Fruit fly (Drosophila melanogaster) whole organism, adult: ENCODE results near the gene CCAP.

Experiments
- CG11617 ChIP-seq: fragments of 200-800 bp; sonication (Bioruptor generic); optimal IDR thresholded peaks from 2 replicates; lab custom pipeline; 2017; ENCODE audit warnings: mild to moderate bottlenecking, missing biosample characterization, missing genetic modification reagents, missing genetic modification characterization
- CG12768 ChIP-seq: fragments of 200-800 bp; sonication (Bioruptor generic); optimal IDR thresholded peaks from 2 replicates; lab custom pipeline; 2017; ENCODE audit warnings: missing biosample characterization, missing genetic modification characterization, mild to moderate bottlenecking, moderate library complexity, missing genetic modification reagents
- CG14711 ChIP-seq: fragments of 200-800 bp; sonication (Bioruptor generic); optimal IDR thresholded peaks from 2 replicates; lab custom pipeline; 2018; ENCODE audit warnings: missing biosample characterization, mild to moderate bottlenecking, missing genetic modification characterization, moderate library complexity
- CG1620 ChIP-seq: fragments of 200-800 bp; sonication (Bioruptor generic); optimal IDR thresholded peaks from 2 replicates; lab custom pipeline; 2016; ENCODE audit warnings: missing biosample characterization, missing genetic modification characterization
- CG33017 ChIP-seq: fragments of 200-800 bp; sonication (Bioruptor generic); optimal IDR thresholded peaks from 2 replicates; lab custom pipeline; 2018; ENCODE audit warnings: missing biosample characterization, mild to moderate bottlenecking, missing genetic modification characterization, moderate library complexity
- CG5204 ChIP-seq: fragments of 200-800 bp; sonication (Bioruptor generic); optimal IDR thresholded peaks from 2 replicates; lab custom pipeline; 2016; ENCODE audit warnings: missing biosample characterization, missing genetic modification characterization
- CG7045 ChIP-seq: fragments of 200-800 bp; sonication (Bioruptor generic); optimal IDR thresholded peaks from 2 replicates; lab custom pipeline; 2017; ENCODE audit warnings: missing biosample characterization, mild to moderate bottlenecking, missing genetic modification characterization
- CG7101 ChIP-seq: fragments of 200-800 bp; sonication (Bioruptor generic); optimal IDR thresholded peaks from 2 replicates; lab custom pipeline; 2018; ENCODE audit warnings: missing biosample characterization, mild to moderate bottlenecking, missing genetic modification characterization, moderate library complexity
- Clk ChIP-seq: fragments of 200-800 bp; sonication (Bioruptor generic); optimal IDR thresholded peaks from 2 replicates; lab custom pipeline; 2017; ENCODE audit warnings: missing biosample characterization, missing genetic modification characterization
- Crg-1 ChIP-seq: fragments of 200-800 bp; sonication (Bioruptor generic); optimal IDR thresholded peaks from 2 replicates; lab custom pipeline; 2016; ENCODE audit warnings: missing biosample characterization, missing genetic modification characterization
- Hr96 ChIP-seq: fragments of 200-800 bp; sonication (Bioruptor generic); optimal IDR thresholded peaks from 2 replicates; lab custom pipeline; 2016; ENCODE audit warnings: missing biosample characterization, missing genetic modification characterization
- Mnt ChIP-seq: fragments of 200-800 bp; sonication (Bioruptor generic); optimal IDR thresholded peaks from 2 replicates; lab custom pipeline; 2016; ENCODE audit warnings: missing biosample characterization, mild to moderate bottlenecking, missing genetic modification characterization
- bab1 ChIP-seq: fragments of 200-800 bp; sonication (Bioruptor generic); optimal IDR thresholded peaks from 3 replicates; lab custom pipeline; 2019; ENCODE audit warnings: missing biosample characterization, mild to moderate bottlenecking, missing genetic modification characterization, moderate library complexity
- cic ChIP-seq: fragments of 200-800 bp; sonication (Bioruptor generic); optimal IDR thresholded peaks from 2 replicates; lab custom pipeline; 2017; ENCODE audit warnings: missing biosample characterization, mild to moderate bottlenecking, missing genetic modification characterization, moderate library complexity
- cnc ChIP-seq, 2 experiments: fragments of >200 bp; optimal IDR thresholded peaks; 2 replicates each; lab custom pipeline; 2017
- kay ChIP-seq: fragments of 200-800 bp; sonication (Bioruptor generic); peaks from one replicate; lab custom pipeline; 2016; ENCODE audit warnings: missing biosample characterization, missing genetic modification characterization, borderline replicate concordance
- ovo ChIP-seq: fragments of 200-800 bp; sonication (Bioruptor generic); optimal IDR thresholded peaks from 2 replicates; lab custom pipeline; 2016; ENCODE audit warnings: missing biosample characterization, missing genetic modification characterization
- pad ChIP-seq: fragments of 200-800 bp; sonication (Bioruptor generic); optimal IDR thresholded peaks from 3 replicates; lab custom pipeline; 2017; ENCODE audit warnings: missing biosample characterization, missing genetic modification characterization, mild to moderate bottlenecking, moderate library complexity, missing genetic modification reagents
- tj ChIP-seq: fragments of 200-800 bp; sonication (Bioruptor generic); optimal IDR thresholded peaks from 3 replicates; lab custom pipeline; 2017; ENCODE audit warnings: missing biosample characterization, mild to moderate bottlenecking, missing genetic modification characterization, moderate library complexity
- toe ChIP-seq: fragments of 200-800 bp; sonication (Bioruptor generic); optimal IDR thresholded peaks from 2 replicates; lab custom pipeline; 2016; ENCODE audit warnings: missing biosample characterization, missing genetic modification characterization

The CCAP gene

DNA sequence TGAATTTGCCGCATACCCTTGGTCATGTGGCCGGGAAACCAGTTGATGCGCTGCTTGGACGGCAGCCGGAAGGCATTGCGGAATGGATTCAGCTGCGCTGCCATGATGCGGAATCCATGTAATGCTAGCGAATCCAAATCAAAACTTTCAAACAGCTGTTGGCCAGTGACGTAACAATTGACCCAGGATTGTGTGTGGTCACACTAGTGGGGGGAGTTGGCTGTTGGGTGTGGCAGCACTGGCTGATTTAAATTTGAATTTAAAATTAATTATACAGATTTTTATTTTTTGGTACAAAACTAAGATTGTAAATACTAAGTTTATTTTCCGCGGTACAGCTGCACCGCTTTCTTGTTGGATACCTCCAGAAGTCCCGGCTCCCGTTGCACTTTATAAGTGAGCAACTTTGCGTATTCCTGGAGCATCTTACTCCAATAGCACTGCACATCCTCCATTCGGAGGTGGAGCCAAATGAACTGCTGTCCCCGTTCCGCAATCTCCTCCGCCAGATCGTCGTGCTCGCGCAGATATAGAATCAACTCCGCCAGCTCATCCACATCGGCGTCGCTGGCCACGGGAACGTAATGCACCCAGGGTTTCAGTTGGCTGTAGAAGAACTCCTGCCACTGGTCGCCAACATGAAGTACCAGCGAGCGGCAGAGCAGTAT, 45.7 kb upstream of the CCAP start, which contains the start of gene CG17141:
TSS of gene CG17141 (minus strand) at position 177 of the 668 bp plus-strand sequence.
- TF ChIP-seq ovo, result no peak
- no peak for TF ChIP-seq Hr96 (GFP tag; lab: Kevin White, UChicago)
- no peak for TF ChIP-seq CG5204 (GFP tag; lab: Kevin White, UChicago)
- TF ChIP-seq bab1 (GFP tag; lab: Kevin White, UChicago), result peak; percentile 84
- TF ChIP-seq Crg-1 (GFP tag; lab: Kevin White, UChicago), result no peak
- TF ChIP-seq CG7045 (GFP tag; lab: Kevin White, UChicago), result no peak
- no peak for TF ChIP-seq CG14711 (tag; lab: Kevin White, UChicago)

DNA sequence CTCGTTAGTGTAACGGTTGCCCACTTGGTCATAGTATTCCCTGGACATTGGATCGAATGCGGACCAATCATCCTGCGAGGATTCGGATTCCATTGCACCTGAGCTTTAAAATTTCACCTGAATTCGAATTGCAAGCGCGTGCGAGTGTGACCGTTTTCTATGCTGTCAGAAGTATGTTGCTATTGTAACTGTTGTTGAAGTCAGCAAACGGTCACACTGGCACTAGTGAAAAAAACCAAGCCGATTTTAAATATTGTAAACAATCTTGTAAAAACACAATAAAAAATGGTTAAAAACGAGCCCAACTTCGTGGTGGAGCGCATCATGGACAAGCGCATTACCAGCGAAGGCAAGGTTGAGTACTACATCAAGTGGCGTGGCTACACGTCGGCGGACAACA, 43.5 kb upstream of the CCAP start, which contains the start of the genes vret and HP1c:
TSS of gene vret (minus strand) at position 150 of the 400 bp plus-strand sequence.
TSS of gene HP1c (plus strand) at position 189 of the 400 bp plus-strand sequence.
- TF ChIP-seq bab1 (GFP tag; lab: Kevin White, UChicago), result peak; percentile 17
- no peak for TF ChIP-seq CG7045 (GFP tag; lab: Kevin White, UChicago)

DNA sequence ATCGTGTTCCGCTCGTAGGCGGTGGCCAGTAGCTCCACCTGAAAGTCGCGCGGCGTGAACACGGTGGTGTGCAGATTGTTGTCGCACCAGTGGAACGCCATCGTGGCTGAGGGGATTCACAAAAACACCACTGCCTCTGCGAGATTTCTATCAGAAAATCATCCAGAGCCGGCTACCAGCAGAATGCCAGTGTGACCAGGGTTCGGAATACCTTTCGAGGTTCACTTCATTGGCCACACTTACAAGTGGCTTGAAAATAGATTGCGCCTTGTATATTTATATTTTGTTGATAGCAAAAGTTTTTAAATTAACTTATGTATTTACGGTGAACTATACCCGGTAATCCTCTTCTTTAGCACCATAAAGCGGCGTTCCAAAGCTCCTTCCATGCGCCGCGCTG, 39.0 kb upstream of the CCAP start, which contains the start of the genes Dcr-1 and CG6985:
TSS of gene Dcr-1 (minus strand) at position 162 of the 400 bp plus-strand sequence.
TSS of gene CG6985 (plus strand) at position 221 of the 400 bp plus-strand sequence.
- TF ChIP-seq Mnt (GFP tag; lab: Kevin White, UChicago), result no peak

DNA sequence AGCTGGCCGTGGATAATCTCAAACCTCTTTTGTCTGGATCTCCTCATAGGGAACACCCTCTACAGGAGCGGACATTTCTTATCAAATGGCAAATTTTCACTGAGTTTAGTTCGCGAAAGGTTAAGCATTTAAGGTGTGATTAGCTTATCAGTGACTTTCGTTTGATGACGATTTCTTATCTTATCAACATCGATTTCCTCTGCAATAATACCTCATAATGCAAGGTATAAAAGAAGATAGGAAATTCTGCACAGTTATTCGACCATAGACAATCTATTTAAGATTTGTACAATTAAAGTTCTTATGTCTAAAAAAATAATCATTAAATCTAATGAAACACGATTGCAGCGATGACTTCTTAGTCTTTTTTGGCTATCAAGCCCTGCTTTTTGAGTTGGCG, 31.9 kb upstream of the CCAP start, which contains the start of gene Takl2:
TSS of gene Takl2 (minus strand) at position 101 of the 400 bp plus-strand sequence.
- no peak for TF ChIP-seq CG5204 (GFP tag; lab: Kevin White, UChicago)
- TF ChIP-seq ovo, result no peak
- no peak for TF ChIP-seq CG12768 (GFP tag; lab: Kevin White, UChicago)
- TF ChIP-seq bab1 (GFP tag; lab: Kevin White, UChicago), result no peak
- TF ChIP-seq Clk, result no peak
- TF ChIP-seq toe (GFP tag; lab: Kevin White, UChicago), result no peak
- no peak for TF ChIP-seq CG7045 (GFP tag; lab: Kevin White, UChicago)
- no peak for TF ChIP-seq CG7101 (tag; lab: Kevin White, UChicago)
- no peak for TF ChIP-seq cic (GFP tag; lab: Kevin White, UChicago)

DNA sequence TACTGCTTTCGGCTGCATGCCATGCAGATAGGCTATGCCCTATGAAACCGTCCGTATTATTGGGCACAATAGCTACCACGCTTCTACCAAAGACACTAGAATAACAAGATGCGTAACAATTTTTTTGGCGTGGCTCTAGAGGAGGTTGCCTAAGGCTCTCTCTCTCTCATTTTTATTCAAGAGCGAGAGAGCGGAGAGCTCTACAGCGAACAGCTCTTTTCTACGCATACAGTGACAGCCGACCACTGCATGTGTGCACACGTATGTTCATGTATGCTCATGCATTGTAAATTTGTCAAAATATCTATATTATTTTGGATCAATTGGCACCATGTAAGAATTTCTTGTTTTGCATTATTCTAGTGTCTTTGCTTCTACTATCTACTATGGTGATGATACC, 31.1 kb upstream of the CCAP start:
- no peak for TF ChIP-seq CG7045 (GFP tag; lab: Kevin White, UChicago)
- TF ChIP-seq pad, result no peak
- TF ChIP-seq CG7101 (tag; lab: Kevin White, UChicago), result no peak
- no peak for TF ChIP-seq Mnt (GFP tag; lab: Kevin White, UChicago)
- TF ChIP-seq CG33017 (tag; lab: Kevin White, UChicago), result no peak
- TF ChIP-seq bab1 (GFP tag; lab: Kevin White, UChicago), result no peak
- no peak for TF ChIP-seq Crg-1 (GFP tag; lab: Kevin White, UChicago)
- TF ChIP-seq kay, result no peak

DNA sequence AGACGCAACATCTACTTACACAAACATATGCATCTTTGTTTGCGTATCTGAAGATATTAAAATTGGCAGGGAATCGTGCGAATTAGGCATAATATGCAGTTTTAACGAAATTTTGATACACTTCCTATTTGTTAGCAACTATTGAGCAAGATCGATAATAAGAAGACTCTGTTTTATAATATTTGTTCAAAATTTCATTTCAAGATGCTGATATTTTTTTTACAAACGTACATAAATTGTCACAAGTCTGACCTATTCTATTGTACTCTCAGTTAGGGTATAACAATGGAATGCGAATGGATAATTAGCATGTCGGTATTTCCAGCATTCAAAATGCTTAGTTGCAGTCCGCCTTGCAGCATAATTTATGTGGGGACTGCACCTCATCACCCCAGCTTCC, 26.0 kb upstream of the CCAP start:
- TF ChIP-seq cic (GFP tag; lab: Kevin White, UChicago) (no peak), CG12768 (GFP tag; lab: Kevin White, UChicago) (no peak), Hr96 (GFP tag; lab: Kevin White, UChicago) (no peak), CG1620 (no peak), ovo (no peak), CG14711 (tag; lab: Kevin White, UChicago) (no peak), Crg-1 (GFP tag; lab: Kevin White, UChicago) (no peak), kay (no peak), CG7101 (tag; lab: Kevin White, UChicago) (no peak), CG11617 (GFP tag; lab: Kevin White, UChicago) (no peak), CG33017 (tag; lab: Kevin White, UChicago) (no peak), Clk (no peak), cnc (optimal IDR thresholded peaks at IDR 0.05; lab: Kevin White, UChicago) (no peak), tj (GFP tag; lab: Kevin White, UChicago) (no peak)

DNA sequence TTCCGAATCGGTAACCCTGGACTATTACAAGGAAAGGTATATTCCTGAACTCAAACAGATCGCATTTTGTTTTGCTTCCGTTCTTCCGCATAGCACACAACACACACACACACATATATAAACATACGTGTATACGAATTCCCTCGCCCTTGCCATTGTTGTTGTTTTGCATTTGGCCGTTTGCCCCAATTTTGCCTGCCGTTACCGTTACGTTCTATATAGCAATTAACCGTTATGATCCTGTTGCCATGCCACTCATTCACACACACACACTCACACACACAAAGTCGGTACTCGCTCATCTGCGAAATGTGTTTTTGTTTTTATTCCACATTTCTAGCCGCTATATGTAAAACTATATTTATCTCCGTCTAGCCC, 25.6 kb upstream of the CCAP start:
- peak; percentile 4 for TF ChIP-seq tj (GFP tag; lab: Kevin White, UChicago)
- no peak for TF ChIP-seq CG7045 (GFP tag; lab: Kevin White, UChicago)
- no peak for TF ChIP-seq CG11617 (GFP tag; lab: Kevin White, UChicago)
- no peak for TF ChIP-seq kay
- TF ChIP-seq ovo, result peak; percentile 86
- no peak for TF ChIP-seq toe (GFP tag; lab: Kevin White, UChicago)
- peak; percentile 8 for TF ChIP-seq cic (GFP tag; lab: Kevin White, UChicago)
- no peak for TF ChIP-seq Crg-1 (GFP tag; lab: Kevin White, UChicago)
- TF ChIP-seq CG14711 (tag; lab: Kevin White, UChicago), result no peak
- TF ChIP-seq pad, result peak; percentile 88
- TF ChIP-seq Hr96 (GFP tag; lab: Kevin White, UChicago), result no peak
